Worm (Caenorhabditis elegans) whole organism, L3 larva: Measurements from ENCODE around the gene srh-167.

Experiments used
- ZK546.5 ChIP-seq: sonication (generic microtip); optimal IDR thresholded peaks from 2 replicates; lab custom pipeline; 2017; ENCODE audit warnings: missing biosample characterization, missing genetic modification characterization
- nhr-28 ChIP-seq: fragments of 150-350 bp; optimal IDR thresholded peaks from 2 replicates; lab custom pipeline; 2014; ENCODE audit warnings: missing biosample characterization, missing genetic modification characterization
- pqm-1 ChIP-seq: fragments of 150-350 bp; optimal IDR thresholded peaks from 2 replicates; lab custom pipeline; 2017; ENCODE audit warnings: missing biosample characterization, missing genetic modification characterization, inconsistent platforms
- snpc-4 ChIP-seq: fragments of 150-350 bp; optimal IDR thresholded peaks from 2 replicates; lab custom pipeline; 2014; ENCODE audit warnings: missing biosample characterization, missing genetic modification characterization
- unc-62 ChIP-seq: fragments of 150-350 bp; sonication (generic microtip); optimal IDR thresholded peaks from 4 replicates; lab custom pipeline; 2014; ENCODE audit warnings: missing biosample characterization, missing genetic modification reagents, missing genetic modification characterization
- ztf-11 ChIP-seq: fragments of 150-350 bp; optimal IDR thresholded peaks from 2 replicates; lab custom pipeline; 2014; ENCODE audit warnings: missing biosample characterization, missing genetic modification characterization

DNA sequence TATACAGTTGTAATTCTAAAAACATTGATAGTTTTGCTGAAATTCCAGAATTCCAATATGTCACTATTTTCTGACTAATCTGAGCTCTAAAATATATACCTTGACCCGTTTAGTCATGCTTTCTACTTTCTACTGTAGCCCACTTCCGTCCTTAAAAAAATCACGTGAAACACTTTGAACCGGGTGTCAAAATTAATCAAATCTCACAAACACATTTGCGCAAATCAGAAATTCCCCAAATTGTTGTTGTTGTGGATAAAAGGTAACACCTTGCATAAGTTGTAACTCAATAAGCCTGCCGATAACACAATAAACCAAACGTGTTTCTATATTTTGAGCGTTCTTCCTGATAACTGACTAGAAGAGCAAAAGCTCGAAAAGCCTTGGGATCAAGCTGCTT is 26.3 kb upstream of the srh-167 start, which contains the start of gene srxa-7:
- TF ChIP-seq ztf-11 (tag; lab: Kevin White, UChicago): no peak
- TF ChIP-seq unc-62 (GFP tag; lab: Kevin White, UChicago): no peak
- TF ChIP-seq snpc-4 (tag; lab: Kevin White, UChicago): no peak
- TF ChIP-seq ZK546.5 (tag; lab: Kevin White, UChicago): no peak
- no peak for TF ChIP-seq pqm-1
- no peak for TF ChIP-seq nhr-28 (tag; lab: Kevin White, UChicago)
